Worm (Caenorhabditis elegans) whole organism, early embryonic: Measurements from ENCODE around the gene W01G7.4.
A peak's percentile ranks its signal among the peaks of the same experiment; 100 is the strongest.

Experiments
- aly-1 ChIP-seq: sonication (generic microtip); optimal IDR thresholded peaks from 2 replicates; lab custom pipeline; 2016; ENCODE audit warnings: missing genetic modification characterization, missing compliant biosample characterization
- ama-1 ChIP-seq: fragments of 150-350 bp; optimal IDR thresholded peaks from 2 replicates; lab custom pipeline; 2014
- ets-7 ChIP-seq: sonication (generic microtip); optimal IDR thresholded peaks from 2 replicates; lab custom pipeline; 2016; ENCODE audit warnings: missing genotype, missing genetic modification characterization, missing compliant biosample characterization
- flt-1 ChIP-seq: fragments of 200-800 bp; sonication (Bioruptor generic); IDR thresholded peaks from 2 replicates; pipeline ENCODE4 v1.3.6; 2022; ENCODE audit warnings: missing genetic modification characterization, missing compliant biosample characterization
- hmg-4 ChIP-seq: fragments of 200-800 bp; sonication (Bioruptor generic); optimal IDR thresholded peaks from 2 replicates; lab custom pipeline; 2018; ENCODE audit warnings: mild to moderate bottlenecking, missing genetic modification characterization, missing compliant biosample characterization
- hnd-1 ChIP-seq: sonication (generic microtip); optimal IDR thresholded peaks from 2 replicates; lab custom pipeline; 2016; ENCODE audit warnings: missing genetic modification characterization, missing compliant biosample characterization
- scrt-1 ChIP-seq: fragments of 200-800 bp; sonication (Bioruptor generic); IDR thresholded peaks from 2 replicates; pipeline ENCODE4 v1.3.6; 2022; ENCODE audit warnings: missing genetic modification characterization, missing compliant biosample characterization
- sea-1 ChIP-seq: fragments of 200-800 bp; sonication (Bioruptor generic); conservative IDR thresholded peaks from 2 replicates; pipeline ENCODE4 v1.3.6; 2022; ENCODE audit warnings: missing genetic modification characterization, missing compliant biosample characterization
- tbx-11 ChIP-seq: fragments of 200-800 bp; sonication (Bioruptor generic); IDR thresholded peaks from 2 replicates; pipeline ENCODE4 v1.3.6; 2022; ENCODE audit warnings: missing genetic modification characterization, missing compliant biosample characterization
- tbx-37 ChIP-seq: fragments of 200-800 bp; sonication (Bioruptor generic); conservative IDR thresholded peaks from 2 replicates; pipeline ENCODE4 v1.3.6; 2022; ENCODE audit warnings: missing genetic modification reagents, missing genetic modification characterization, missing compliant biosample characterization

ce11 chrII:14018192-14018591 lies 42.3 kb upstream of the W01G7.4 start:
- no peak for TF ChIP-seq scrt-1 (GFP tag; lab: Robert Waterston, UW)
- no peak for TF ChIP-seq ets-7
- TF ChIP-seq ama-1 (lab: Kevin White, UChicago), result peak; percentile 78
- no peak for TF ChIP-seq flt-1 (GFP tag; lab: Robert Waterston, UW)
- no peak for TF ChIP-seq aly-1 (tag; lab: Kevin White, UChicago)
- TF ChIP-seq tbx-37 (GFP tag; lab: Robert Waterston, UW), result no peak
- TF ChIP-seq sea-1 (GFP tag; lab: Robert Waterston, UW), result no peak
- no peak for TF ChIP-seq hnd-1
- peak; percentile 68 for TF ChIP-seq hmg-4
- TF ChIP-seq tbx-11, result no peak
